Worm (Caenorhabditis elegans): Measurements from ENCODE around the gene C28D4.10.

DNA sequence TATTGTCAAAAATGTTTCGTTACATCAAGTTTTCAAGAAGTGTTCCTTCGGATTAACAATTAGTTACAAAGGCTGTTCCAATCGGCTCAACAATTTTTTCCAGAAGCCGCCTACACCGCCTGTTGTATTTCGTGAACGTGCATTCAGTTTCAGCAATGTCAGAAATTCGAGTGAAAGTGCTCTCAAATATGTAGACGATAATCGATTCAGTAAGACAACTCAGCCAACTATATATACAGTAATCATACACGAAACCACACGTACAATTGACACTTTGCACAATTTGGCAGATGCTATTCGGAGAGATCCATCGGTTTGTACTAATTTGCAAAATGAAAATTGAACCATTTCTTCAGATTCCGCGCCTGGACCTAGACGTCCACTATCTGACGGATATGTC lies 41.8 kb upstream of the C28D4.10 start:
- no peak for TF ChIP-seq Y116A8C.19 (tag; optimal IDR thresholded peaks at IDR 0.05; ENCODE audit: borderline replicate concordance)
- no peak for TF ChIP-seq nhr-28 (tag; optimal IDR thresholded peaks at IDR 0.05)
- no peak for TF ChIP-seq hlh-17 (GFP tag; optimal IDR thresholded peaks at IDR 0.05; ENCODE audit: borderline replicate concordance)
- no peak for TF ChIP-seq zag-1 (tag; optimal IDR thresholded peaks at IDR 0.05)
- TF ChIP-seq mab-9 (GFP tag; IDR thresholded peaks at IDR 0.05), result no peak
- TF ChIP-seq nhr-12 (tag; optimal IDR thresholded peaks at IDR 0.05), result no peak
- TF ChIP-seq elt-2 (tag; optimal IDR thresholded peaks at IDR 0.05), result no peak
- no peak for TF ChIP-seq nhr-47 (tag; optimal IDR thresholded peaks at IDR 0.05)
- TF ChIP-seq ama-1 (optimal IDR thresholded peaks at IDR 0.05), result no peak
- TF ChIP-seq fkh-10 (GFP tag; optimal IDR thresholded peaks at IDR 0.05), result no peak
